Fruit fly (Drosophila melanogaster) whole organism, embryonic: ENCODE results near the gene CG13838.

Experiments
- Asciz ChIP-seq: fragments of 200-800 bp; sonication (Bioruptor generic); optimal IDR thresholded peaks from 2 replicates; lab custom pipeline; 2017; ENCODE audit warnings: missing biosample characterization, mild to moderate bottlenecking, missing genetic modification characterization, missing genetic modification reagents
- B-H1 ChIP-seq: fragments of 200-800 bp; sonication (Bioruptor generic); IDR thresholded peaks from 3 replicates; pipeline ENCODE4 v1.3.6; 2022; ENCODE audit warnings: missing biosample characterization, missing genetic modification characterization
- BEAF-32 ChIP-seq: fragments of 200-800 bp; sonication (Bioruptor generic); optimal IDR thresholded peaks from 3 replicates; lab custom pipeline; 2017; ENCODE audit warnings: missing biosample characterization, missing genetic modification characterization, mild to moderate bottlenecking, moderate library complexity, missing genetic modification reagents
- CG10543 ChIP-seq: fragments of 200-800 bp; sonication (Bioruptor generic); optimal IDR thresholded peaks from 3 replicates; lab custom pipeline; 2017; ENCODE audit warnings: missing biosample characterization, mild to moderate bottlenecking, missing genetic modification characterization, moderate library complexity
- CG11093 ChIP-seq: fragments of 200-800 bp; sonication (Bioruptor generic); IDR thresholded peaks from 3 replicates; pipeline ENCODE4 v1.3.6; 2022; ENCODE audit warnings: missing biosample characterization, missing genetic modification characterization
- CG11456 ChIP-seq: fragments of 200-800 bp; sonication (Bioruptor generic); IDR thresholded peaks from 3 replicates; pipeline ENCODE4 v1.3.6; 2022; ENCODE audit warnings: missing biosample characterization, missing genetic modification characterization
- CG11560 ChIP-seq: fragments of 200-800 bp; sonication (Bioruptor generic); IDR thresholded peaks from 3 replicates; pipeline ENCODE4 v1.3.6; 2022; ENCODE audit warnings: missing biosample characterization, missing genetic modification characterization
- CG1233 ChIP-seq: fragments of 200-800 bp; sonication (Bioruptor generic); optimal IDR thresholded peaks from 4 replicates; lab custom pipeline; 2018; ENCODE audit warnings: missing biosample characterization, mild to moderate bottlenecking, missing genetic modification characterization
- CG12744 ChIP-seq: fragments of 200-800 bp; sonication (Bioruptor generic); optimal IDR thresholded peaks from 2 replicates; lab custom pipeline; 2016; ENCODE audit warnings: missing biosample characterization, missing genetic modification characterization
- CG15479 ChIP-seq: fragments of 200-800 bp; sonication (Bioruptor generic); optimal IDR thresholded peaks from 3 replicates; lab custom pipeline; 2019; ENCODE audit warnings: missing biosample characterization, mild to moderate bottlenecking, missing genetic modification characterization, moderate library complexity
- CG15514 ChIP-seq: fragments of 200-800 bp; sonication (Bioruptor generic); optimal IDR thresholded peaks from 3 replicates; lab custom pipeline; 2017; ENCODE audit warnings: missing biosample characterization, missing genetic modification characterization, mild to moderate bottlenecking, moderate library complexity, missing genetic modification reagents
- CG16779 ChIP-seq: fragments of 200-800 bp; sonication (Bioruptor generic); IDR thresholded peaks from 2 replicates; pipeline ENCODE4 v1.3.6; 2022; ENCODE audit warnings: missing biosample characterization, missing genetic modification characterization
- CG2678 ChIP-seq: fragments of 200-800 bp; sonication (Bioruptor generic); optimal IDR thresholded peaks from 3 replicates; lab custom pipeline; 2019; ENCODE audit warnings: missing biosample characterization, mild to moderate bottlenecking, missing genetic modification characterization, moderate library complexity
- CG32532 ChIP-seq: fragments of 200-800 bp; sonication (Bioruptor generic); IDR thresholded peaks from 2 replicates; pipeline ENCODE4 v1.3.6; 2022; ENCODE audit warnings: missing biosample characterization, missing genetic modification characterization
- CG3281 ChIP-seq: fragments of 200-800 bp; sonication (Bioruptor generic); optimal IDR thresholded peaks from 3 replicates; lab custom pipeline; 2017; ENCODE audit warnings: missing biosample characterization, mild to moderate bottlenecking, missing genetic modification characterization
- CG34224 ChIP-seq: fragments of 200-800 bp; sonication (Bioruptor generic); IDR thresholded peaks from 3 replicates; pipeline ENCODE4 v1.3.6; 2022; ENCODE audit warnings: missing biosample characterization, missing genetic modification characterization; ENCODE audit not compliant: partially characterized antibody
- CG34422 ChIP-seq: fragments of 200-800 bp; sonication (Bioruptor generic); IDR thresholded peaks from 3 replicates; pipeline ENCODE4 v1.3.6; 2022; ENCODE audit warnings: missing biosample characterization, missing genetic modification characterization
- CG3847 ChIP-seq: fragments of 200-800 bp; sonication (Bioruptor generic); IDR thresholded peaks from 2 replicates; pipeline ENCODE4 v1.3.6; 2022; ENCODE audit warnings: missing biosample characterization, missing genetic modification characterization
- CG6254 ChIP-seq: fragments of 200-800 bp; sonication (Bioruptor generic); optimal IDR thresholded peaks from 3 replicates; lab custom pipeline; 2017; ENCODE audit warnings: mild to moderate bottlenecking, missing biosample characterization, missing genetic modification reagents, missing genetic modification characterization
- CG6854 ChIP-seq: fragments of 200-800 bp; sonication (Bioruptor generic); optimal IDR thresholded peaks from 3 replicates; lab custom pipeline; 2017; ENCODE audit warnings: missing biosample characterization, mild to moderate bottlenecking, missing genetic modification characterization
- CG7839 ChIP-seq: fragments of 200-800 bp; sonication (Bioruptor generic); optimal IDR thresholded peaks from 3 replicates; lab custom pipeline; 2018; ENCODE audit warnings: missing biosample characterization, mild to moderate bottlenecking, missing genetic modification characterization, moderate library complexity
- CG7928 ChIP-seq: fragments of 200-800 bp; sonication (Bioruptor generic); optimal IDR thresholded peaks from 2 replicates; lab custom pipeline; 2017; ENCODE audit warnings: missing biosample characterization, mild to moderate bottlenecking, missing genetic modification characterization
- CG8765 ChIP-seq: fragments of 200-800 bp; sonication (Bioruptor generic); IDR thresholded peaks from 2 replicates; pipeline ENCODE4 v1.3.6; 2022; ENCODE audit warnings: missing biosample characterization, missing genetic modification characterization
- CG9932 ChIP-seq: fragments of 200-800 bp; sonication (Bioruptor generic); IDR thresholded peaks from 2 replicates; pipeline ENCODE4 v1.3.6; 2022; ENCODE audit warnings: missing biosample characterization, missing genetic modification characterization
- Elba2 ChIP-seq: fragments of 200-800 bp; sonication (Bioruptor generic); optimal IDR thresholded peaks from 3 replicates; lab custom pipeline; 2016; ENCODE audit warnings: missing biosample characterization, missing genetic modification characterization
- Fer3 ChIP-seq: fragments of 200-800 bp; sonication (Bioruptor generic); optimal IDR thresholded peaks from 2 replicates; lab custom pipeline; 2018; ENCODE audit warnings: missing biosample characterization, mild to moderate bottlenecking, missing genetic modification characterization, moderate library complexity
- HmgZ ChIP-seq: fragments of 200-800 bp; sonication (Bioruptor generic); optimal IDR thresholded peaks from 2 replicates; lab custom pipeline; 2018; ENCODE audit warnings: missing biosample characterization, mild to moderate bottlenecking, missing genetic modification characterization
- Myb ChIP-seq: fragments of 200-800 bp; sonication (Bioruptor generic); optimal IDR thresholded peaks from 2 replicates; lab custom pipeline; 2016; ENCODE audit warnings: missing biosample characterization, missing genetic modification characterization
- Nf-YB ChIP-seq: fragments of 200-800 bp; sonication (Bioruptor generic); optimal IDR thresholded peaks from 3 replicates; lab custom pipeline; 2019; ENCODE audit warnings: missing biosample characterization, mild to moderate bottlenecking, missing genetic modification characterization, moderate library complexity
- Ravus ChIP-seq: fragments of 200-800 bp; sonication (Bioruptor generic); IDR thresholded peaks from 2 replicates; pipeline ENCODE4 v1.3.6; 2022; ENCODE audit warnings: missing biosample characterization, missing genetic modification characterization
- Scr ChIP-seq: fragments of 200-800 bp; sonication (Bioruptor generic); IDR thresholded peaks from 2 replicates; pipeline ENCODE4 v1.3.6; 2022; ENCODE audit warnings: missing biosample characterization, missing genetic modification characterization; ENCODE audit not compliant: partially characterized antibody
- Tbp ChIP-seq: fragments of >200 bp; optimal IDR thresholded peaks from 2 replicates; lab custom pipeline; 2018; ENCODE audit warnings: missing biosample characterization, missing genetic modification characterization
- abd-A ChIP-seq: fragments of 200-800 bp; sonication (Bioruptor generic); optimal IDR thresholded peaks from 3 replicates; lab custom pipeline; 2019; ENCODE audit warnings: missing biosample characterization, mild to moderate bottlenecking, missing genetic modification characterization, moderate library complexity
- ap ChIP-seq: fragments of 200-800 bp; sonication (Bioruptor generic); IDR thresholded peaks from 2 replicates; pipeline ENCODE4 v1.3.6; 2022; ENCODE audit warnings: missing biosample characterization, missing genetic modification characterization
- dmrt11E ChIP-seq: fragments of 200-800 bp; sonication (Bioruptor generic); optimal IDR thresholded peaks from 3 replicates; lab custom pipeline; 2018; ENCODE audit warnings: missing biosample characterization, mild to moderate bottlenecking, missing genetic modification characterization, moderate library complexity
- fu2 ChIP-seq: fragments of 200-800 bp; sonication (Bioruptor generic); optimal IDR thresholded peaks from 2 replicates; lab custom pipeline; 2016; ENCODE audit warnings: missing biosample characterization, missing genetic modification characterization
- gsb-n ChIP-seq: fragments of 200-800 bp; sonication (Bioruptor generic); optimal IDR thresholded peaks from 3 replicates; lab custom pipeline; 2018; ENCODE audit warnings: missing biosample characterization, mild to moderate bottlenecking, missing genetic modification characterization
- gt ChIP-seq: fragments of 200-800 bp; sonication (Bioruptor generic); IDR thresholded peaks from 2 replicates; pipeline ENCODE4 v1.3.6; 2022; ENCODE audit warnings: missing biosample characterization, missing genetic modification characterization
- hbn ChIP-seq: fragments of 200-800 bp; sonication (Bioruptor generic); IDR thresholded peaks from 2 replicates; pipeline ENCODE4 v1.3.6; 2022; ENCODE audit warnings: missing biosample characterization, missing genetic modification characterization; ENCODE audit not compliant: partially characterized antibody
- insv ChIP-seq, 2 experiments: fragments of 200-800 bp; sonication (Bioruptor generic); optimal IDR thresholded peaks; 3 replicates each; lab custom pipeline; 2016 to 2018; ENCODE audit warnings: missing biosample characterization in 2 of 2, missing genetic modification characterization in 2 of 2
- mld ChIP-seq: fragments of 200-800 bp; sonication (Bioruptor generic); IDR thresholded peaks from 3 replicates; pipeline ENCODE4 v1.3.6; 2022; ENCODE audit warnings: missing biosample characterization, missing genetic modification characterization; ENCODE audit not compliant: partially characterized antibody
- nerfin-2 ChIP-seq: fragments of 200-800 bp; sonication (Bioruptor generic); IDR thresholded peaks from 2 replicates; pipeline ENCODE4 v1.3.6; 2022; ENCODE audit warnings: missing biosample characterization, missing genetic modification characterization; ENCODE audit not compliant: partially characterized antibody
- oc ChIP-seq: fragments of 200-800 bp; sonication (Bioruptor generic); optimal IDR thresholded peaks from 2 replicates; lab custom pipeline; 2018; ENCODE audit warnings: missing biosample characterization, mild to moderate bottlenecking, missing genetic modification characterization, moderate library complexity
- repo ChIP-seq: fragments of 200-800 bp; sonication (Bioruptor generic); optimal IDR thresholded peaks from 2 replicates; lab custom pipeline; 2016; ENCODE audit warnings: missing biosample characterization, missing genetic modification characterization
- so ChIP-seq: fragments of 200-800 bp; sonication (Bioruptor generic); IDR thresholded peaks from 3 replicates; pipeline ENCODE4 v1.3.6; 2022; ENCODE audit warnings: missing biosample characterization, missing genetic modification characterization
- sqz ChIP-seq: fragments of 200-800 bp; sonication (Bioruptor generic); optimal IDR thresholded peaks from 3 replicates; lab custom pipeline; 2018; ENCODE audit warnings: missing biosample characterization, mild to moderate bottlenecking, missing genetic modification characterization
- tap ChIP-seq: fragments of 200-800 bp; optimal IDR thresholded peaks from 3 replicates; lab custom pipeline; 2019; ENCODE audit warnings: missing biosample characterization, mild to moderate bottlenecking, missing genetic modification characterization, moderate library complexity
- tgo ChIP-seq: fragments of 200-800 bp; sonication (Bioruptor generic); IDR thresholded peaks from 3 replicates; pipeline ENCODE4 v1.3.6; 2022; ENCODE audit warnings: missing biosample characterization, missing genetic modification characterization
- wek ChIP-seq: fragments of 200-800 bp; sonication (Bioruptor generic); optimal IDR thresholded peaks from 3 replicates; lab custom pipeline; 2018; ENCODE audit warnings: missing biosample characterization, mild to moderate bottlenecking, missing genetic modification characterization, moderate library complexity
- yki ChIP-seq: fragments of >200 bp; optimal IDR thresholded peaks from 3 replicates; lab custom pipeline; 2018
- zfh1 ChIP-seq: fragments of 200-800 bp; sonication (Bioruptor generic); IDR thresholded peaks from 3 replicates; pipeline ENCODE4 v1.3.6; 2022; ENCODE audit warnings: missing biosample characterization, missing genetic modification characterization

CG13838 gene

dm6 chr3R:23061209-23061608, 19.2 kb downstream of the CG13838 start, which contains the start of the genes sav and Ublcp1 (continued):
- TF ChIP-seq insv (GFP tag; optimal IDR thresholded peaks at IDR 0.05; lab: Kevin White, UChicago) (no peak), hbn (GFP tag; lab: Robert Waterston, UW) (peak; percentile 88), Asciz (GFP tag; lab: Kevin White, UChicago) (no peak), CG9932 (GFP tag; lab: Robert Waterston, UW) (peak; percentile 41; the same call in 1 of the 2 replicates), CG3281 (GFP tag; lab: Kevin White, UChicago) (peak; percentile 19), tgo (GFP tag; lab: Robert Waterston, UW) (0 out of 3 replicates have a peak, but pooled peaks have one; percentile 14), Ravus (GFP tag; lab: Robert Waterston, UW) (no peak), gt (no peak), yki (lab: Kevin White, UChicago) (no peak), zfh1 (GFP tag; lab: Robert Waterston, UW) (no peak), CG2678 (peak; percentile 30), CG11093 (GFP tag; lab: Robert Waterston, UW) (no peak), Fer3 (tag; lab: Kevin White, UChicago) (no peak), Scr (GFP tag; lab: Robert Waterston, UW) (peak; percentile 93), Elba2 (GFP tag; lab: Kevin White, UChicago) (peak; percentile 74), mld (GFP tag; lab: Robert Waterston, UW) (peak; percentile 80), wek (GFP tag; lab: Kevin White, UChicago) (no peak), CG11560 (tag; lab: Robert Waterston, UW) (no peak), abd-A (no peak), ap (GFP tag; lab: Robert Waterston, UW) (no peak), CG6854 (GFP tag; lab: Kevin White, UChicago) (no peak), so (no peak), dmrt11E (tag; lab: Kevin White, UChicago) (peak; percentile 32), CG32532 (GFP tag; lab: Robert Waterston, UW) (0 out of 2 replicates have a peak, but pooled peaks have one; percentile 14), CG34422 (GFP tag; lab: Robert Waterston, UW) (no peak; the same call in 2 of the 3 replicates), CG1233 (no peak), CG8765 (no peak), nerfin-2 (peak; percentile 82), Myb (GFP tag; lab: Kevin White, UChicago) (no peak), CG7839 (tag; lab: Kevin White, UChicago) (no peak), CG3847 (GFP tag; lab: Robert Waterston, UW) (0 out of 2 replicates have a peak, but pooled peaks have one; percentile 16), oc (tag; lab: Kevin White, UChicago) (no peak), CG11456 (GFP tag; lab: Robert Waterston, UW) (no peak), CG34224 (GFP tag; lab: Robert Waterston, UW) (peak; percentile 92), BEAF-32 (GFP tag; lab: Kevin White, UChicago) (peak; percentile 76), CG6254 (peak; percentile 20), CG12744 (GFP tag; lab: Kevin White, UChicago) (no peak), CG10543 (no peak), CG7928 (no peak), repo (GFP tag; lab: Kevin White, UChicago) (no peak), sqz (GFP tag; lab: Kevin White, UChicago) (no peak), CG15479 (no peak), fu2 (GFP tag; lab: Kevin White, UChicago) (no peak), Tbp (GFP tag; lab: Kevin White, UChicago) (no peak), Nf-YB (GFP tag; lab: Kevin White, UChicago) (no peak), CG15514 (GFP tag; lab: Kevin White, UChicago) (peak; percentile 46), HmgZ (tag; lab: Kevin White, UChicago) (peak; percentile 11), tap (tag; lab: Kevin White, UChicago) (peak; percentile 17), gsb-n (tag; lab: Kevin White, UChicago) (no peak), B-H1 (no peak), CG16779 (GFP tag; lab: Robert Waterston, UW) (no peak)
